Worm (Caenorhabditis elegans) whole organism, mixed stage, embryonic: ENCODE results near the gene cwp-4.
A peak's percentile ranks its signal among the peaks of the same experiment; 100 is the strongest.

ENCODE experiments used
- M03D4.4 ChIP-seq: sonication (generic microtip); optimal IDR thresholded peaks from 2 replicates; lab custom pipeline; 2017; ENCODE audit warnings: mild to moderate bottlenecking, missing genetic modification characterization, missing compliant biosample characterization
- bed-3 ChIP-seq: fragments of 200-800 bp; sonication (Bioruptor generic); optimal IDR thresholded peaks from 3 replicates; lab custom pipeline; 2018; ENCODE audit warnings: mild to moderate bottlenecking, missing genetic modification characterization, moderate library complexity, missing compliant biosample characterization
- blmp-1 ChIP-seq: fragments of 150-350 bp; optimal IDR thresholded peaks from 2 replicates; lab custom pipeline; 2014; ENCODE audit warnings: missing biosample characterization, missing genetic modification characterization
- ceh-39 ChIP-seq: fragments of 150-350 bp; optimal IDR thresholded peaks from 2 replicates; lab custom pipeline; 2014; ENCODE audit warnings: missing biosample characterization, missing genetic modification characterization
- ceh-43 ChIP-seq: fragments of 200-800 bp; sonication (Bioruptor generic); optimal IDR thresholded peaks from 2 replicates; lab custom pipeline; 2018; ENCODE audit warnings: mild to moderate bottlenecking, missing genetic modification characterization, moderate library complexity, missing compliant biosample characterization
- ceh-83 ChIP-seq: fragments of 200-800 bp; sonication (Bioruptor generic); optimal IDR thresholded peaks from 2 replicates; lab custom pipeline; 2018; ENCODE audit warnings: mild to moderate bottlenecking, missing genetic modification characterization, missing compliant biosample characterization
- ces-1 ChIP-seq: fragments of 150-350 bp; optimal IDR thresholded peaks from 2 replicates; lab custom pipeline; 2014; ENCODE audit warnings: missing biosample characterization, missing genetic modification reagents, missing genetic modification characterization
- cnd-1 ChIP-seq: fragments of 200-800 bp; sonication (Bioruptor generic); optimal IDR thresholded peaks from 2 replicates; lab custom pipeline; 2018; ENCODE audit warnings: mild to moderate bottlenecking, missing genetic modification characterization, missing compliant biosample characterization
- drap-1 ChIP-seq: fragments of 200-800 bp; sonication (Bioruptor generic); optimal IDR thresholded peaks from 3 replicates; lab custom pipeline; 2018; ENCODE audit warnings: mild to moderate bottlenecking, missing genetic modification characterization, missing compliant biosample characterization
- elt-1 ChIP-seq: sonication (generic microtip); optimal IDR thresholded peaks from 2 replicates; lab custom pipeline; 2017; ENCODE audit warnings: missing genetic modification characterization, mild to moderate bottlenecking, missing compliant biosample characterization, antibody characterized with exemption, moderate library complexity, borderline replicate concordance; ENCODE audit not compliant: insufficient read depth
- flh-1 ChIP-seq: fragments of 200-800 bp; sonication (Bioruptor generic); optimal IDR thresholded peaks from 2 replicates; lab custom pipeline; 2018; ENCODE audit warnings: mild to moderate bottlenecking, missing genetic modification characterization, moderate library complexity, missing compliant biosample characterization
- ham-2 ChIP-seq: fragments of 200-800 bp; sonication (Bioruptor generic); optimal IDR thresholded peaks from 2 replicates; lab custom pipeline; 2018; ENCODE audit warnings: mild to moderate bottlenecking, missing genetic modification characterization, missing compliant biosample characterization
- hlh-1 ChIP-seq: fragments of 150-350 bp; optimal IDR thresholded peaks from 2 replicates; lab custom pipeline; 2014; ENCODE audit warnings: missing biosample characterization, missing genetic modification reagents, missing genetic modification characterization
- lin-13 ChIP-seq: fragments of 150-350 bp; optimal IDR thresholded peaks from 2 replicates; lab custom pipeline; 2014; ENCODE audit warnings: missing biosample characterization, missing genetic modification characterization
- lin-32 ChIP-seq: fragments of 200-800 bp; sonication (Bioruptor generic); optimal IDR thresholded peaks from 2 replicates; lab custom pipeline; 2018; ENCODE audit warnings: mild to moderate bottlenecking, missing genetic modification characterization, missing compliant biosample characterization
- lsy-2 ChIP-seq: fragments of 150-350 bp; optimal IDR thresholded peaks from 2 replicates; lab custom pipeline; 2014; ENCODE audit warnings: missing biosample characterization, missing genetic modification characterization
- mab-5 ChIP-seq: fragments of 150-350 bp; optimal IDR thresholded peaks from 2 replicates; lab custom pipeline; 2014; ENCODE audit warnings: missing biosample characterization, missing genetic modification characterization
- mep-1 ChIP-seq: fragments of 150-350 bp; optimal IDR thresholded peaks from 2 replicates; lab custom pipeline; 2017; ENCODE audit warnings: missing biosample characterization, missing genetic modification reagents, missing genetic modification characterization, inconsistent platforms
- mls-2 ChIP-seq: sonication (generic microtip); optimal IDR thresholded peaks from 2 replicates; lab custom pipeline; 2016; ENCODE audit warnings: mild to moderate bottlenecking, missing genetic modification characterization, moderate library complexity, missing compliant biosample characterization
- nhr-12 ChIP-seq: fragments of 150-350 bp; optimal IDR thresholded peaks from 2 replicates; lab custom pipeline; 2014; ENCODE audit warnings: missing biosample characterization, missing genetic modification characterization
- nhr-2 ChIP-seq: fragments of 150-350 bp; optimal IDR thresholded peaks from 2 replicates; lab custom pipeline; 2014; ENCODE audit warnings: missing biosample characterization, missing genetic modification characterization
- nhr-237 ChIP-seq: fragments of 150-350 bp; optimal IDR thresholded peaks from 2 replicates; lab custom pipeline; 2014; ENCODE audit warnings: missing biosample characterization, missing genetic modification characterization
- nhr-28 ChIP-seq: fragments of 150-350 bp; optimal IDR thresholded peaks from 2 replicates; lab custom pipeline; 2014; ENCODE audit warnings: missing biosample characterization, missing genetic modification characterization
- nhr-76 ChIP-seq: sonication (generic microtip); optimal IDR thresholded peaks from 2 replicates; lab custom pipeline; 2017; ENCODE audit warnings: missing biosample characterization, missing genetic modification characterization
- pha-4 ChIP-seq: fragments of 150-350 bp; optimal IDR thresholded peaks from 2 replicates; lab custom pipeline; 2018; ENCODE audit warnings: missing biosample characterization, missing genetic modification reagents, missing genetic modification characterization
- sem-2 ChIP-seq: fragments of 200-800 bp; sonication (Bioruptor generic); optimal IDR thresholded peaks from 2 replicates; lab custom pipeline; 2018; ENCODE audit warnings: mild to moderate bottlenecking, missing genetic modification characterization, missing compliant biosample characterization
- snpc-4 ChIP-seq: fragments of 150-350 bp; optimal IDR thresholded peaks from 2 replicates; lab custom pipeline; 2014; ENCODE audit warnings: missing biosample characterization, missing genetic modification characterization
- sptf-1 ChIP-seq: sonication (generic microtip); optimal IDR thresholded peaks from 2 replicates; lab custom pipeline; 2017; ENCODE audit warnings: mild to moderate bottlenecking, missing genetic modification characterization, moderate library complexity, missing compliant biosample characterization
- tbx-8 ChIP-seq: fragments of 200-800 bp; sonication (Bioruptor generic); optimal IDR thresholded peaks from 2 replicates; lab custom pipeline; 2018; ENCODE audit warnings: mild to moderate bottlenecking, missing genetic modification characterization, moderate library complexity, missing compliant biosample characterization
- unc-120 ChIP-seq: sonication (generic microtip); optimal IDR thresholded peaks from 2 replicates; lab custom pipeline; 2017; ENCODE audit warnings: missing genetic modification characterization, missing compliant biosample characterization; ENCODE audit not compliant: poor library complexity, severe bottlenecking
- unc-39 ChIP-seq: fragments of 150-350 bp; optimal IDR thresholded peaks from 2 replicates; lab custom pipeline; 2014; ENCODE audit warnings: missing biosample characterization, missing genetic modification characterization
- unc-62 ChIP-seq: fragments of 150-350 bp; optimal IDR thresholded peaks from 2 replicates; lab custom pipeline; 2014; ENCODE audit warnings: missing biosample characterization, missing genetic modification reagents, missing genetic modification characterization
- zip-8 ChIP-seq: fragments of 150-350 bp; optimal IDR thresholded peaks from 2 replicates; lab custom pipeline; 2014; ENCODE audit warnings: missing biosample characterization, missing genetic modification characterization
- ztf-11 ChIP-seq: fragments of 150-350 bp; optimal IDR thresholded peaks from 2 replicates; lab custom pipeline; 2014; ENCODE audit warnings: missing biosample characterization, missing genetic modification characterization

cwp-4 gene

DNA sequence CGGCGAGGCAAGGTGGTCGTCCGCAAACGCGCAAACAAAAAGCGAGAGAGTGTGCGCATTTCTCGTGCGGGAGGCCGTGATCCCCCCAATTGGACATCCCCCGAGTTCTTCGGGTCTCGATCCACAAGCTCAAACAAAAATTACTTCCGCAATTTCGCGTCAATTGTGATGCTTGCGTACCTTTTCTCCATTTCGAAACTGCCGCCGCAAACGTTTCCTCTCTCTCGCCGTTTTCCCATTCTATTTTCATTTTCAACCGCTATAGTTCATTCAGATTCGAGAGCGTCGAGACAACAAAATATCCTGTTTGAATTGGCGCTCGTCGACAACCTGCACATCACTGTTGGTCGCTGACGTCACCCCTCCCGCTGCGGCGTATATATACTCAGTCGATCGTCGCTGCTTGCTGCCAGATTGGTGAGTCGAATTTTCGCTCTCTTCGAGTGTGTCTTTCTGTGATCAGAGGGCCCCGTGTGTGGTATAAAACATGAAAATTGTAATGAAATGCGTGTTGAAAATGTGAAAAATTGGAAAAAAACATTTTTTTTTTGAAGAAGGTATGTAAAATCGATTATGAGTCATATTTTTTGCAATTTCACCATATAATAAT lies 4.0 kb upstream of the cwp-4 start, which contains the start of the genes pqn-51 and K11D12.14:
Gene pqn-51 (plus strand): TSS at position 275 of the 610 bp plus-strand sequence.
Gene K11D12.14 (plus strand): TSS at position 304 of the 610 bp plus-strand sequence.
- TF ChIP-seq mls-2 (tag; lab: Kevin White, UChicago), result no peak
- no peak for TF ChIP-seq mab-5 (tag; lab: Kevin White, UChicago)
- no peak for TF ChIP-seq flh-1 (GFP tag; lab: Kevin White, UChicago)
- TF ChIP-seq sptf-1 (tag; lab: Kevin White, UChicago), result peak; percentile 28
- peak; percentile 87 for TF ChIP-seq ces-1 (GFP tag; lab: Kevin White, UChicago)
- no peak for TF ChIP-seq snpc-4 (tag; lab: Kevin White, UChicago)
- TF ChIP-seq bed-3 (GFP tag; lab: Kevin White, UChicago), result peak; percentile 35
- peak; percentile 61 for TF ChIP-seq drap-1 (GFP tag; lab: Kevin White, UChicago)
- peak; percentile 88 for TF ChIP-seq blmp-1 (tag; lab: Kevin White, UChicago)
- TF ChIP-seq ceh-39, result no peak
- TF ChIP-seq ham-2 (GFP tag; lab: Kevin White, UChicago), result no peak
- TF ChIP-seq tbx-8 (GFP tag; lab: Kevin White, UChicago), result peak; percentile 37
- no peak for TF ChIP-seq nhr-76 (tag; lab: Kevin White, UChicago)
- TF ChIP-seq unc-39 (tag; lab: Kevin White, UChicago), result no peak
- peak; percentile 42 for TF ChIP-seq lin-13 (tag; lab: Kevin White, UChicago)
- no peak for TF ChIP-seq zip-8 (tag; lab: Kevin White, UChicago)
- no peak for TF ChIP-seq ceh-83 (GFP tag; lab: Kevin White, UChicago)
- TF ChIP-seq pha-4 (tag; lab: Kevin White, UChicago), result peak; percentile 42
- TF ChIP-seq nhr-237 (tag; lab: Kevin White, UChicago), result peak; percentile 92
- TF ChIP-seq M03D4.4 (tag; lab: Kevin White, UChicago), result no peak
- peak; percentile 10 for TF ChIP-seq ztf-11 (tag; lab: Kevin White, UChicago)
- no peak for TF ChIP-seq elt-1 (tag; lab: Kevin White, UChicago)
- no peak for TF ChIP-seq nhr-12 (tag; lab: Kevin White, UChicago)
- TF ChIP-seq unc-62 (GFP tag; lab: Kevin White, UChicago), result peak; percentile 73
- TF ChIP-seq sem-2, result no peak
- TF ChIP-seq nhr-2 (tag; lab: Kevin White, UChicago), result no peak
- peak; percentile 3 for TF ChIP-seq mep-1 (tag; lab: Kevin White, UChicago)
- TF ChIP-seq hlh-1 (tag; lab: Kevin White, UChicago), result peak; percentile 53
- peak; percentile 63 for TF ChIP-seq lsy-2 (tag; lab: Kevin White, UChicago)
- peak; percentile 95 for TF ChIP-seq unc-120 (tag; lab: Kevin White, UChicago)
- no peak for TF ChIP-seq cnd-1 (tag; lab: Kevin White, UChicago)

DNA sequence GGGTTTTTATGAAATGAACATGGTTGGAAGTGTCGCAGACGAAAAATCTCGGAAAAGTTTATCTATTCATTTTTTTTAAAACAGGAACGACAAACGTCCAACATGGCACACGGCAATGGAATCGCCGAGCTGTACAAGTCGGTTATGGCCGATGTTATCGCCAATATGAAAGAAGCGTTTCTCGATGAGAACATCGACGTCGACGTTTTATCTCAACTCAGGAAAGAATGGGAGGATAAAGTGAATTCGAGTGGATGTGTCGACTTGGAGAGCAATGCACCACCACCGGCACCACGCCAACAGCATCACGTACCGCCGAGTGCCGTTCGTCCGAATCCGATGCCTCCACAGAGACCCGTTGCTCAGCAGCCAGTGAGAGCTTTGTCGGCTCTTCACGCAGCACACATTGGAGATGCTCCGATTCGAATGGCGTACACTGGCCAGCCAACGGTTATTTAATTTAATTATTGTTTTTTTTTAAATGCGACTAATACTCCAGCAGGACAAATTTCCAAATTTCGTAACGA lies 3.3 kb upstream of the cwp-4 start:
- TF ChIP-seq lin-13 (tag; lab: Kevin White, UChicago) (no peak), ces-1 (GFP tag; lab: Kevin White, UChicago) (no peak), nhr-12 (tag; lab: Kevin White, UChicago) (no peak), M03D4.4 (tag; lab: Kevin White, UChicago) (no peak), nhr-2 (tag; lab: Kevin White, UChicago) (no peak), flh-1 (GFP tag; lab: Kevin White, UChicago) (no peak), nhr-28 (tag; lab: Kevin White, UChicago) (no peak), lin-32 (GFP tag; lab: Kevin White, UChicago) (no peak), mep-1 (tag; lab: Kevin White, UChicago) (no peak), pha-4 (tag; lab: Kevin White, UChicago) (no peak), mls-2 (tag; lab: Kevin White, UChicago) (no peak), sptf-1 (tag; lab: Kevin White, UChicago) (no peak), snpc-4 (tag; lab: Kevin White, UChicago) (no peak), drap-1 (GFP tag; lab: Kevin White, UChicago) (no peak), ceh-43 (GFP tag; lab: Kevin White, UChicago) (no peak), nhr-76 (tag; lab: Kevin White, UChicago) (no peak), tbx-8 (GFP tag; lab: Kevin White, UChicago) (no peak)
- TF ChIP-seq, all 35 proteins: peak for 0
